Worm (Caenorhabditis elegans) whole organism, late embryonic: ENCODE measurements around the gene T02B11.6.

Experiments
- F13H6.1 ChIP-seq: sonication (generic microtip); optimal IDR thresholded peaks from 2 replicates; lab custom pipeline; 2016; ENCODE audit warnings: missing genetic modification characterization, missing compliant biosample characterization
- ama-1 ChIP-seq: fragments of 150-350 bp; optimal IDR thresholded peaks from 2 replicates; lab custom pipeline; 2014
- ceh-22 ChIP-seq: sonication (generic microtip); optimal IDR thresholded peaks from 2 replicates; lab custom pipeline; 2017; ENCODE audit warnings: missing biosample characterization, missing genetic modification characterization
- ceh-24 ChIP-seq: sonication (generic microtip); optimal IDR thresholded peaks from 2 replicates; lab custom pipeline; 2016; ENCODE audit warnings: mild to moderate bottlenecking, missing genetic modification characterization, missing compliant biosample characterization
- ceh-9 ChIP-seq: sonication (generic microtip); optimal IDR thresholded peaks from 2 replicates; lab custom pipeline; 2016; ENCODE audit warnings: mild to moderate bottlenecking, missing genetic modification characterization, inconsistent platforms, missing compliant biosample characterization
- elt-2 ChIP-seq: sonication (generic microtip); optimal IDR thresholded peaks from 2 replicates; lab custom pipeline; 2016; ENCODE audit warnings: missing genetic modification reagents, missing genetic modification characterization, missing compliant biosample characterization
- fkh-10 ChIP-seq: fragments of 150-350 bp; optimal IDR thresholded peaks from 2 replicates; lab custom pipeline; 2014; ENCODE audit warnings: missing biosample characterization, missing genetic modification reagents, missing genetic modification characterization
- gmeb-2 ChIP-seq: sonication (generic microtip); optimal IDR thresholded peaks from 2 replicates; lab custom pipeline; 2016; ENCODE audit warnings: missing genetic modification characterization, inconsistent platforms, missing compliant biosample characterization

- TF ChIP-seq elt-2 (tag; lab: Kevin White, UChicago) (no peak), ama-1 (lab: Kevin White, UChicago) (no peak), F13H6.1 (tag; lab: Kevin White, UChicago) (no peak), gmeb-2 (tag; lab: Kevin White, UChicago) (no peak), ceh-22 (tag; lab: Kevin White, UChicago) (no peak), ceh-9 (tag; lab: Kevin White, UChicago) (no peak), ceh-24 (tag; lab: Kevin White, UChicago) (no peak), fkh-10 (GFP tag; lab: Kevin White, UChicago) (no peak)
These were observed 26.6 kb upstream of the T02B11.6 start for ce11 chrV:915716-916115.
